Worm (Caenorhabditis elegans) whole organism, L4/young adult: ENCODE measurements around the gene srz-62.

Source experiments
- W03F9.2 ChIP-seq: fragments of 150-350 bp; optimal IDR thresholded peaks from 2 replicates; lab custom pipeline; 2014; ENCODE audit warnings: missing biosample characterization, missing genetic modification characterization
- dao-5 ChIP-seq: sonication (generic microtip); optimal IDR thresholded peaks from 2 replicates; lab custom pipeline; 2016; ENCODE audit warnings: missing genotype, missing genetic modification characterization, moderate library complexity, missing compliant biosample characterization
- him-1 ChIP-seq: sonication (generic microtip); optimal IDR thresholded peaks from 2 replicates; lab custom pipeline; 2016; ENCODE audit warnings: missing genotype, missing genetic modification reagents, missing genetic modification characterization, missing compliant biosample characterization

srz-62 gene

DNA sequence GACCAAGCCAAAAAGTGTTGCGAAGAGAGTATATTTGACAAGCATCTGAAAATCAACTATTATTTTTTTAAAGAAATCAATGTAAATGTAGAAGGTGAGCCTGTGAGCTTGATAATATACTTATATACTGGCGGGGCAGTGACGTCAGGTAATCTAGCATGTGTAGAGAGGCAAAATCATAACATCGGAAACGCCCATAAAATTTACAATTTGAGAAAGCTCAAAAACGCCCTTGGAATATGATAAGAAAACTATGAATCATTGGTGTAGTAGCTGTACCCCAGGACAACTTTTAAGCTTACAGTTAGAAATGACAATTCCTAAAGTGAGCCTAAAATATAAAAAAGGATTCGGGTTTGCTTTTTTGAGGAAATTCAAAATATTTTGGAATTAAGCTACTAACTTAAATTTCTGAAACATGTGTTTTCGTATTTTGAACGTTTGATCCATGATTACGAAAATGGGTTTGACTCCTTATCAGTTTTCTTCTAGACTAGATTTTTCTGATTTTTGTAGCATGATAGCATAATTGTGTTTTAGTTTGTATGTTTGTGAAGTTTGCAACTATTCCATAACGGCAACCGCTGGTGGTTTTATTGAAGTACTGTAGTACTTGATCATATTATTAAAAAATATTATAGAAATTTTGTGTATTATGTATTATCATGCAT lies 41.5 kb downstream of the srz-62 start, which contains the start of gene clec-174:
clec-174 (minus strand) TSS at position 51 of the 671 bp plus-strand sequence.
- TF ChIP-seq him-1 (tag; lab: Kevin White, UChicago) = no peak
- no peak for TF ChIP-seq W03F9.2 (tag; lab: Kevin White, UChicago)

DNA sequence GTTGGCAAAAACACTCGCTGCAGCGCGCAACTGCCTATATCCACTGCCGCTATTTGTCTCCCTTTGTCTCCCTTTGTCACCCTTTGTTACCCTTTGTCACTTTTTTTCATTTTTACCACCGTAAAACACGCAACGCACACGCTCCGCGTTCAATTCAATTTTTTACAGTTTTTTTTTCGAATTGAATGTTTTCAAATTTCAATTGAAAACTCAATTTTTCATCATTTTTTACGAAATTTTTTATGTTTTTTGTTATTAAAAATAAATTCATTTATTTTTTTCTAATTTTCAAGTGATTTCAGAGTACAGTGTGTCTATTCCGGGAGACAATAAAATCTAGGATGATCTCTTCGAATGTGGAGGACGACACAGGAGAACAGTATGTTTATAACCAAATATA lies 42.7 kb downstream of the srz-62 start, which contains the start of gene Y46C8AL.11:
Y46C8AL.11 (plus strand) TSS at position 301 of the 400 bp plus-strand sequence.
- TF ChIP-seq W03F9.2 (tag; lab: Kevin White, UChicago) = no peak
- TF ChIP-seq him-1 (tag; lab: Kevin White, UChicago) = no peak
- TF ChIP-seq dao-5 = no peak

DNA sequence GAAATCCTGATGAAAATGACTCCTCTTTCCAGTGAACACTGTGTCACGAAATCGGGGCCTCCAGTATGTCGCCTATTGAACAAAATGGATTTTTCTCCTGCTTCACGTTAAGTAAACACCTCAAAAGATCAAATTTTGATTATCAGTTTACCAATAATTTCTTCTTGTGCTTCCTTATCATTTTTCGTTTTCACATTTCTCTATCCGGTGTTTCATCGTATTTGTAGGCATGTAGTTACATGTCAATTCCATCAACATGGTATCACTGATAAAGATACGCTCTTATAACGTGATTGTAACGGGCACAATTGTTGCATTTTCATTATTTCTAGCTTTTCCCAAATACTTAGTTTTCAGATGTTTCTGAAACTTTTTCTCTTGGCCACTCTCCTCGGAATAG lies 44.2 kb downstream of the srz-62 start, which contains the start of gene clec-72:
clec-72 (plus strand) TSS at position 358 of the 400 bp plus-strand sequence.
- no peak for TF ChIP-seq him-1 (tag; lab: Kevin White, UChicago)
